Worm (Caenorhabditis elegans) whole organism, L3 larva: ENCODE results near the gene ZC443.2.

Experiments used
- ZK546.5 ChIP-seq: sonication (generic microtip); optimal IDR thresholded peaks from 2 replicates; lab custom pipeline; 2017; ENCODE audit warnings: missing biosample characterization, missing genetic modification characterization
- fos-1 ChIP-seq: fragments of 150-350 bp; optimal IDR thresholded peaks from 2 replicates; lab custom pipeline; 2014; ENCODE audit warnings: missing biosample characterization, missing genetic modification characterization
- unc-62 ChIP-seq: fragments of 150-350 bp; sonication (generic microtip); optimal IDR thresholded peaks from 4 replicates; lab custom pipeline; 2014; ENCODE audit warnings: missing biosample characterization, missing genetic modification reagents, missing genetic modification characterization

ce11 chrV:12814022-12814421 lies 3.0 kb upstream of the ZC443.2 start, which contains the start of gene ZC443.3:
- TF ChIP-seq fos-1 (no peak), ZK546.5 (no peak), unc-62 (no peak)
